Fruit fly (Drosophila melanogaster) ovary, adult (tissue): ENCODE measurements around the gene Mst77F.
A peak's percentile ranks its signal among the peaks of the same experiment; 100 is the strongest.

Source experiments
- CG17801 ChIP-seq: fragments of 200-800 bp; optimal IDR thresholded peaks from 2 replicates; lab custom pipeline; 2019; ENCODE audit warnings: missing biosample characterization, mild to moderate bottlenecking, missing genetic modification characterization, moderate library complexity; ENCODE audit not compliant: partially characterized antibody

Gene Mst77F

dm6 chr3L:20800208-20800607, 17.6 kb downstream of the Mst77F start, which contains the start of gene Spc105R:
Gene Spc105R, plus strand, starts transcription at chr3L:20800410.
- no peak for TF ChIP-seq CG17801 (GFP tag; lab: Kevin White, UChicago)

dm6 chr3L:20798325-20798846, 19.4 kb downstream of the Mst77F start, which contains the start of the genes CG3698 and tzn:
Gene CG3698, minus strand, starts transcription at chr3L:20798375.
Gene tzn, plus strand, starts transcription at chr3L:20798645.
- peak; percentile 80 for TF ChIP-seq CG17801 (GFP tag; lab: Kevin White, UChicago)

dm6 chr3L:20797379-20797778, 20.4 kb downstream of the Mst77F start:
- TF ChIP-seq CG17801 (GFP tag; lab: Kevin White, UChicago): no peak

- no peak for TF ChIP-seq CG17801 (GFP tag; lab: Kevin White, UChicago)
Observed at dm6 chr3L:20796757-20797156, 21.1 kb downstream of the Mst77F start.

dm6 chr3L:20792693-20793092, 25.1 kb downstream of the Mst77F start, which contains the start of gene Six4:
Gene Six4, minus strand, starts transcription at chr3L:20792777.
- TF ChIP-seq CG17801 (GFP tag; lab: Kevin White, UChicago): no peak

- TF ChIP-seq CG17801 (GFP tag; lab: Kevin White, UChicago): no peak
Observed at dm6 chr3L:20789299-20789698, 28.5 kb downstream of the Mst77F start.

dm6 chr3L:20787835-20788380, 29.9 kb downstream of the Mst77F start, which contains the start of gene CG11396:
Gene CG11396, minus strand, starts transcription at chr3L:20788137.
- peak; percentile 3 for TF ChIP-seq CG17801 (GFP tag; lab: Kevin White, UChicago)

dm6 chr3L:20785742-20786427, 31.9 kb downstream of the Mst77F start, which contains the start of gene Pcif1:
Gene Pcif1, minus strand, starts transcription at chr3L:20786197.
- peak; percentile 60 for TF ChIP-seq CG17801 (GFP tag; lab: Kevin White, UChicago)

dm6 chr3L:20784812-20785671, 32.8 kb downstream of the Mst77F start:
- no peak for TF ChIP-seq CG17801 (GFP tag; lab: Kevin White, UChicago)

- TF ChIP-seq CG17801 (GFP tag; lab: Kevin White, UChicago): no peak
Observed at dm6 chr3L:20784394-20784793, 33.4 kb downstream of the Mst77F start.

dm6 chr3L:20778224-20779063, 39.4 kb downstream of the Mst77F start, which contains the start of the genes Pex16 and Pex14:
Gene Pex16, minus strand, starts transcription at chr3L:20778264.
Gene Pex14, plus strand, starts transcription at chr3L:20778799.
- peak; percentile 41 for TF ChIP-seq CG17801 (GFP tag; lab: Kevin White, UChicago)

dm6 chr3L:20777496-20777895, 40.3 kb downstream of the Mst77F start:
- TF ChIP-seq CG17801 (GFP tag; lab: Kevin White, UChicago): no peak

dm6 chr3L:20772647-20773015, 45.2 kb downstream of the Mst77F start:
- no peak for TF ChIP-seq CG17801 (GFP tag; lab: Kevin White, UChicago)
